Fruit fly (Drosophila melanogaster): Measurements from ENCODE around the gene CG9175.

Gene CG9175

DNA sequence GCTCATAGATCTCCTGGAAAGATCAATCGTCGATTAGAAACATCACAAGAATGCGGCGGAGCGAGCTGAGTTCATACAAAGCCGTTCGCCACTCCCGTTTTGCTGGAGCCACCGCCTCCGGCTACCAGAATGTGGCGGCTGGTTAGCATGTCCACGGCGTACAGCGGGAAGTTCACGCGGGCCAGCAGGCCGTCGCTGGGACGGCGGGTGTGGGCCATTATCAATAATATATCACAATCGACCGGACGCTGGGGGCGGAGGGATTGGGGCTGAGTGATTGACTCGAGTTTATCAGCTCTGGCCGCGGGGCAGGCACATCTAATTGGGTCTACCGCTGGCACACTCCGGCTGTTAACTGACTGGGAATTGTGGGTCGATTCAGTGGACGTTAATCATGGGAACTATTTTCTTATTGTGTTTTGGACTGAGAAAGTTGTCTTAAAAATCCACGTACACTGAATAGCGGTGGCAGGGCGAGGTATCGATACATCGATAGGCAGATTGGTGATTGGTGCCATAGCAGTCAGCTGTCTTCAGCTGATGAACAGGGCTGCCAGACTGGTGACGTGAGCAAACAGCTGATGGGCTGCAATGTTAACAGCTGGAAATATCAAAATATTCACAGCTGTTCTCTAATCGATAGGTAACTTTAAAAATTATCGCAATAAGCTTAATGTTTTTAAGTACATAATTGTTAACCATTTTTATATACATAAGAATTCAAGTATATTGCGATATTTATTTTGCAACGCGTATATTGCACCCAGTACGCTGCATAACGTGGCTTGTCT is at the start of gene CG9175 (continued):
- TF ChIP-seq Scr (GFP tag; IDR thresholded peaks at IDR 0.05; ENCODE audit: partially characterized antibody) (peak; percentile 93), pnt (GFP tag; optimal IDR thresholded peaks at IDR 0.05) (peak; percentile 12), CG4424 (GFP tag; optimal IDR thresholded peaks at IDR 0.05) (peak; percentile 42), CG12236 (GFP tag; optimal IDR thresholded peaks at IDR 0.05) (no peak), MTF-1 (GFP tag; optimal IDR thresholded peaks at IDR 0.05; ENCODE audit: borderline replicate concordance) (peak; percentile 21), Hsf (GFP tag; optimal IDR thresholded peaks at IDR 0.05) (peak; percentile 26), sr (GFP tag; IDR thresholded peaks at IDR 0.05) (no peak), sima (GFP tag; optimal IDR thresholded peaks at IDR 0.05) (no peak), CG9932 (GFP tag; IDR thresholded peaks at IDR 0.05) (peak; percentile 72), CG15601 (tag; optimal IDR thresholded peaks at IDR 0.05) (peak; percentile 61), CG18619 (GFP tag; optimal IDR thresholded peaks at IDR 0.05) (peak; percentile 36), sd (tag; optimal IDR thresholded peaks at IDR 0.05) (peak; percentile 66), zen2 (GFP tag; IDR thresholded peaks at IDR 0.05; ENCODE audit: partially characterized antibody) (peak; percentile 95), Sox100B (GFP tag; optimal IDR thresholded peaks at IDR 0.05) (no peak), CG30403 (GFP tag; optimal IDR thresholded peaks at IDR 0.05) (peak; percentile 44), Antp (GFP tag; optimal IDR thresholded peaks at IDR 0.05) (peak; percentile 39), HmgZ (tag; optimal IDR thresholded peaks at IDR 0.05) (peak; percentile 91), trem (tag; optimal IDR thresholded peaks at IDR 0.05) (peak; percentile 86), CG2129 (GFP tag; IDR thresholded peaks at IDR 0.05; ENCODE audit: partially characterized antibody) (peak; percentile 89), Dbx (GFP tag; IDR thresholded peaks at IDR 0.05) (peak; percentile 56; the same call in 2 of the 3 replicates), CG2712 (tag; optimal IDR thresholded peaks at IDR 0.05) (peak; percentile 45), inv (GFP tag; IDR thresholded peaks at IDR 0.05; ENCODE audit: partially characterized antibody) (peak; percentile 94), CG16813 (GFP tag; IDR thresholded peaks at IDR 0.05; ENCODE audit: partially characterized antibody) (peak; percentile 95), CG10654 (GFP tag; optimal IDR thresholded peaks at IDR 0.05) (no peak), Spps (tag; optimal IDR thresholded peaks at IDR 0.05) (peak; percentile 7), CG12659 (GFP tag; optimal IDR thresholded peaks at IDR 0.05) (peak; percentile 88), maf-S (GFP tag; optimal IDR thresholded peaks at IDR 0.05) (no peak), Eip74EF (GFP tag; optimal IDR thresholded peaks at IDR 0.05) (no peak), CG10147 (GFP tag; optimal IDR thresholded peaks at IDR 0.05) (no peak), stwl (tag; optimal IDR thresholded peaks at IDR 0.05) (peak; percentile 94), CG31224 (GFP tag; IDR thresholded peaks at IDR 0.05) (no peak), mld (GFP tag; IDR thresholded peaks at IDR 0.05; ENCODE audit: partially characterized antibody) (peak; percentile 88), Dll (GFP tag; IDR thresholded peaks at IDR 0.05; ENCODE audit: partially characterized antibody) (peak; percentile 95), CG18011 (GFP tag; optimal IDR thresholded peaks at IDR 0.05) (peak; percentile 100), cas (GFP tag; IDR thresholded peaks at IDR 0.05) (peak; percentile 58; the same call in 1 of the 2 replicates), Hand (GFP tag; optimal IDR thresholded peaks at IDR 0.05) (no peak), HLH54F (GFP tag; optimal IDR thresholded peaks at IDR 0.05) (peak; percentile 22), stc (GFP tag; IDR thresholded peaks at IDR 0.05) (peak; percentile 35; the same call in 1 of the 2 replicates), CG6854 (GFP tag; optimal IDR thresholded peaks at IDR 0.05) (peak; percentile 32), gt (GFP tag; IDR thresholded peaks at IDR 0.05) (no peak), jigr1 (GFP tag; IDR thresholded peaks at IDR 0.05) (no peak; the same call in 2 of the 3 replicates), D19A (tag; optimal IDR thresholded peaks at IDR 0.05) (no peak), nau (GFP tag; optimal IDR thresholded peaks at IDR 0.05) (peak; percentile 17), CG6654 (GFP tag; optimal IDR thresholded peaks at IDR 0.05) (no peak), CG1792 (GFP tag; optimal IDR thresholded peaks at IDR 0.05) (peak; percentile 15), CG12071 (GFP tag; optimal IDR thresholded peaks at IDR 0.05) (peak; percentile 18), CG6689 (GFP tag; IDR thresholded peaks at IDR 0.05) (no peak), sob (GFP tag; IDR thresholded peaks at IDR 0.05) (peak; percentile 74)
